Fruit fly (Drosophila melanogaster) whole organism, embryonic: Measurements from ENCODE around the gene Tps1.
A peak's percentile ranks its signal among the peaks of the same experiment; 100 is the strongest.

Source experiments
- Adf1 ChIP-seq: fragments of 200-800 bp; sonication (Bioruptor generic); IDR thresholded peaks from 2 replicates; pipeline ENCODE4 v1.3.6; 2022; ENCODE audit warnings: missing biosample characterization, missing genetic modification characterization
- Antp ChIP-seq: fragments of 200-800 bp; sonication (Bioruptor generic); optimal IDR thresholded peaks from 3 replicates; lab custom pipeline; 2016; ENCODE audit warnings: missing biosample characterization, missing genetic modification characterization
- BtbVII ChIP-seq: fragments of 200-800 bp; sonication (Bioruptor generic); optimal IDR thresholded peaks from 3 replicates; lab custom pipeline; 2017; ENCODE audit warnings: missing biosample characterization, mild to moderate bottlenecking, missing genetic modification characterization
- CG10565 ChIP-seq: fragments of 200-800 bp; sonication (Bioruptor generic); optimal IDR thresholded peaks from 3 replicates; lab custom pipeline; 2016; ENCODE audit warnings: missing biosample characterization, mild to moderate bottlenecking, missing genetic modification characterization
- CG11247 ChIP-seq: fragments of 200-800 bp; sonication (Bioruptor generic); IDR thresholded peaks from 2 replicates; pipeline ENCODE4 v1.3.6; 2022; ENCODE audit warnings: missing biosample characterization, missing genetic modification characterization
- CG11695 ChIP-seq: fragments of 200-800 bp; sonication (Bioruptor generic); IDR thresholded peaks from 3 replicates; pipeline ENCODE4 v1.3.6; 2022; ENCODE audit warnings: missing biosample characterization, missing genetic modification characterization
- CG12744 ChIP-seq: fragments of 200-800 bp; sonication (Bioruptor generic); optimal IDR thresholded peaks from 2 replicates; lab custom pipeline; 2016; ENCODE audit warnings: missing biosample characterization, missing genetic modification characterization
- CG13894 ChIP-seq: fragments of 200-800 bp; sonication (Bioruptor generic); optimal IDR thresholded peaks from 3 replicates; lab custom pipeline; 2018; ENCODE audit warnings: missing biosample characterization, mild to moderate bottlenecking, missing genetic modification characterization, moderate library complexity
- CG15073 ChIP-seq: fragments of 200-800 bp; sonication (Bioruptor generic); optimal IDR thresholded peaks from 2 replicates; lab custom pipeline; 2016; ENCODE audit warnings: missing biosample characterization, missing genetic modification characterization
- CG15696 ChIP-seq: fragments of 200-800 bp; sonication (Bioruptor generic); optimal IDR thresholded peaks from 2 replicates; lab custom pipeline; 2019; ENCODE audit warnings: missing biosample characterization, mild to moderate bottlenecking, missing genetic modification characterization, moderate library complexity
- CG17359 ChIP-seq: fragments of 200-800 bp; sonication (Bioruptor generic); optimal IDR thresholded peaks from 3 replicates; lab custom pipeline; 2018; ENCODE audit warnings: missing biosample characterization, mild to moderate bottlenecking, missing genetic modification characterization, moderate library complexity
- CG17385 ChIP-seq: fragments of 200-800 bp; sonication (Bioruptor generic); optimal IDR thresholded peaks from 3 replicates; lab custom pipeline; 2018; ENCODE audit warnings: missing biosample characterization, mild to moderate bottlenecking, missing genetic modification characterization
- CG30403 ChIP-seq: fragments of 200-800 bp; sonication (Bioruptor generic); optimal IDR thresholded peaks from 3 replicates; lab custom pipeline; 2016; ENCODE audit warnings: missing biosample characterization, missing genetic modification characterization
- CG31365 ChIP-seq: fragments of 200-800 bp; sonication (Bioruptor generic); optimal IDR thresholded peaks from 2 replicates; lab custom pipeline; 2018; ENCODE audit warnings: missing biosample characterization, mild to moderate bottlenecking, missing genetic modification characterization
- CG4617 ChIP-seq: fragments of 200-800 bp; sonication (Bioruptor generic); optimal IDR thresholded peaks from 3 replicates; lab custom pipeline; 2016; ENCODE audit warnings: missing biosample characterization, missing genetic modification characterization, borderline replicate concordance
- CG6254 ChIP-seq: fragments of 200-800 bp; sonication (Bioruptor generic); optimal IDR thresholded peaks from 3 replicates; lab custom pipeline; 2017; ENCODE audit warnings: mild to moderate bottlenecking, missing biosample characterization, missing genetic modification reagents, missing genetic modification characterization
- CG7372 ChIP-seq: fragments of 200-800 bp; sonication (Bioruptor generic); IDR thresholded peaks from 2 replicates; pipeline ENCODE4 v1.3.6; 2022; ENCODE audit warnings: missing biosample characterization, missing genetic modification characterization
- CG8089 ChIP-seq: fragments of 200-800 bp; sonication (Bioruptor generic); optimal IDR thresholded peaks from 3 replicates; lab custom pipeline; 2016; ENCODE audit warnings: missing biosample characterization, missing genetic modification characterization
- CG8281 ChIP-seq: fragments of 200-800 bp; sonication (Bioruptor generic); optimal IDR thresholded peaks from 2 replicates; lab custom pipeline; 2018; ENCODE audit warnings: missing biosample characterization, mild to moderate bottlenecking, missing genetic modification characterization, moderate library complexity
- CG8924 ChIP-seq: fragments of 200-800 bp; optimal IDR thresholded peaks from 3 replicates; lab custom pipeline; 2019; ENCODE audit warnings: missing biosample characterization, mild to moderate bottlenecking, missing genetic modification characterization, moderate library complexity
- D ChIP-seq, 2 experiments: fragments of 200-800 bp in 1 of 2; fragments of >200 bp in 1 of 2; sonication (Bioruptor generic) in 1 of 2; optimal IDR thresholded peaks; 2 replicates in 1 of 2; 3 replicates in 1 of 2; lab custom pipeline; 2017; ENCODE audit warnings: mild to moderate bottlenecking in 1 of 2, missing biosample characterization in 1 of 2, missing genetic modification characterization in 1 of 2, missing genetic modification reagents in 1 of 2
- D19A ChIP-seq: fragments of 200-800 bp; optimal IDR thresholded peaks from 3 replicates; lab custom pipeline; 2019; ENCODE audit warnings: missing biosample characterization, mild to moderate bottlenecking, missing genetic modification characterization, moderate library complexity
- Fer1 ChIP-seq: fragments of 200-800 bp; sonication (Bioruptor generic); optimal IDR thresholded peaks from 2 replicates; lab custom pipeline; 2017; ENCODE audit warnings: missing biosample characterization, mild to moderate bottlenecking, missing genetic modification characterization
- HmgD ChIP-seq: fragments of 200-800 bp; sonication (Bioruptor generic); optimal IDR thresholded peaks from 3 replicates; lab custom pipeline; 2016; ENCODE audit warnings: missing biosample characterization, missing genetic modification characterization
- Lim3 ChIP-seq: fragments of 200-800 bp; sonication (Bioruptor generic); IDR thresholded peaks from 2 replicates; pipeline ENCODE4 v1.3.6; 2022; ENCODE audit warnings: missing biosample characterization, missing genetic modification characterization
- NFAT ChIP-seq: fragments of 200-800 bp; sonication (Bioruptor generic); IDR thresholded peaks from 2 replicates; pipeline ENCODE4 v1.3.6; 2022; ENCODE audit warnings: missing biosample characterization, missing genetic modification characterization
- Poxn ChIP-seq: fragments of 200-800 bp; sonication (Bioruptor generic); IDR thresholded peaks from 2 replicates; pipeline ENCODE4 v1.3.6; 2022; ENCODE audit warnings: missing biosample characterization, missing genetic modification characterization
- Sox102F ChIP-seq: fragments of 200-800 bp; sonication (Bioruptor generic); optimal IDR thresholded peaks from 2 replicates; lab custom pipeline; 2018; ENCODE audit warnings: missing biosample characterization, mild to moderate bottlenecking, missing genetic modification characterization, moderate library complexity
- Xbp1 ChIP-seq: fragments of 200-800 bp; sonication (Bioruptor generic); optimal IDR thresholded peaks from 3 replicates; lab custom pipeline; 2016; ENCODE audit warnings: missing biosample characterization, mild to moderate bottlenecking, missing genetic modification characterization
- ase ChIP-seq: fragments of 200-800 bp; sonication (Bioruptor generic); IDR thresholded peaks from 3 replicates; pipeline ENCODE4 v1.3.6; 2022; ENCODE audit warnings: missing biosample characterization, missing genetic modification characterization
- ato ChIP-seq: fragments of 200-800 bp; sonication (Bioruptor generic); IDR thresholded peaks from 2 replicates; pipeline ENCODE4 v1.3.6; 2022; ENCODE audit warnings: missing biosample characterization, missing genetic modification characterization; ENCODE audit not compliant: partially characterized antibody
- crp ChIP-seq, 2 experiments: fragments of 200-800 bp; sonication (Bioruptor generic); optimal IDR thresholded peaks; 2 replicates in 1 of 2; 3 replicates in 1 of 2; lab custom pipeline; 2017; ENCODE audit warnings: missing biosample characterization in 2 of 2, missing genetic modification characterization in 2 of 2, mild to moderate bottlenecking in 1 of 2, moderate library complexity in 1 of 2
- dati ChIP-seq: fragments of 200-800 bp; sonication (Bioruptor generic); IDR thresholded peaks from 2 replicates; pipeline ENCODE4 v1.3.6; 2022; ENCODE audit warnings: missing biosample characterization, missing genetic modification characterization
- fd64A ChIP-seq: fragments of 200-800 bp; sonication (Bioruptor generic); optimal IDR thresholded peaks from 3 replicates; lab custom pipeline; 2018; ENCODE audit warnings: missing biosample characterization, mild to moderate bottlenecking, missing genetic modification characterization
- fd96Cb ChIP-seq: fragments of 200-800 bp; sonication (Bioruptor generic); optimal IDR thresholded peaks from 2 replicates; lab custom pipeline; 2018; ENCODE audit warnings: missing biosample characterization, mild to moderate bottlenecking, missing genetic modification characterization, moderate library complexity
- fu2 ChIP-seq: fragments of 200-800 bp; sonication (Bioruptor generic); optimal IDR thresholded peaks from 2 replicates; lab custom pipeline; 2016; ENCODE audit warnings: missing biosample characterization, missing genetic modification characterization
- gcm2 ChIP-seq: fragments of 200-800 bp; sonication (Bioruptor generic); optimal IDR thresholded peaks from 2 replicates; lab custom pipeline; 2016; ENCODE audit warnings: missing biosample characterization, missing genetic modification characterization
- grn ChIP-seq: fragments of 200-800 bp; sonication (Bioruptor generic); optimal IDR thresholded peaks from 3 replicates; lab custom pipeline; 2017; ENCODE audit warnings: missing biosample characterization, missing genetic modification characterization
- mirr ChIP-seq: fragments of 200-800 bp; sonication (Bioruptor generic); optimal IDR thresholded peaks from 3 replicates; lab custom pipeline; 2018; ENCODE audit warnings: missing biosample characterization, mild to moderate bottlenecking, missing genetic modification characterization
- mld ChIP-seq: fragments of 200-800 bp; sonication (Bioruptor generic); IDR thresholded peaks from 3 replicates; pipeline ENCODE4 v1.3.6; 2022; ENCODE audit warnings: missing biosample characterization, missing genetic modification characterization; ENCODE audit not compliant: partially characterized antibody
- pan ChIP-seq, 4 experiments: fragments of >200 bp in 3 of 4; fragments of 200-800 bp in 1 of 4; sonication (Bioruptor generic) in 1 of 4; optimal IDR thresholded peaks in 3 of 4; IDR thresholded peaks in 1 of 4; 2 replicates each; pipeline versions ENCODE4 v1.3.6 to Lab custom; 2017 to 2022; ENCODE audit warnings: missing biosample characterization in 2 of 4, missing genetic modification characterization in 2 of 4, mixed read lengths in 1 of 4
- psq ChIP-seq: fragments of 200-800 bp; sonication (Bioruptor generic); optimal IDR thresholded peaks from 2 replicates; lab custom pipeline; 2017; ENCODE audit warnings: missing biosample characterization, missing genetic modification characterization
- slou ChIP-seq: fragments of 200-800 bp; sonication (Bioruptor generic); optimal IDR thresholded peaks from 3 replicates; lab custom pipeline; 2016; ENCODE audit warnings: missing biosample characterization, missing genetic modification characterization
- so ChIP-seq: fragments of 200-800 bp; sonication (Bioruptor generic); IDR thresholded peaks from 3 replicates; pipeline ENCODE4 v1.3.6; 2022; ENCODE audit warnings: missing biosample characterization, missing genetic modification characterization
- tin ChIP-seq: fragments of 200-800 bp; sonication (Bioruptor generic); optimal IDR thresholded peaks from 3 replicates; lab custom pipeline; 2016; ENCODE audit warnings: missing biosample characterization, missing genetic modification characterization
- trem ChIP-seq: fragments of 200-800 bp; optimal IDR thresholded peaks from 3 replicates; lab custom pipeline; 2019; ENCODE audit warnings: missing biosample characterization, mild to moderate bottlenecking, missing genetic modification characterization, moderate library complexity
- trh ChIP-seq: fragments of 200-800 bp; sonication (Bioruptor generic); optimal IDR thresholded peaks from 2 replicates; lab custom pipeline; 2016; ENCODE audit warnings: missing biosample characterization, missing genetic modification characterization
- zen2 ChIP-seq: fragments of 200-800 bp; sonication (Bioruptor generic); IDR thresholded peaks from 3 replicates; pipeline ENCODE4 v1.3.6; 2022; ENCODE audit warnings: missing biosample characterization, missing genetic modification characterization; ENCODE audit not compliant: partially characterized antibody
- zfh1 ChIP-seq: fragments of 200-800 bp; sonication (Bioruptor generic); IDR thresholded peaks from 3 replicates; pipeline ENCODE4 v1.3.6; 2022; ENCODE audit warnings: missing biosample characterization, missing genetic modification characterization

Tps1 gene

dm6 chr2L:4371516-4372136, 16.5 kb upstream of the Tps1 start (continued):
- no peak for TF ChIP-seq fd64A
- no peak for TF ChIP-seq ase (GFP tag; lab: Robert Waterston, UW)
- peak; percentile 19 for TF ChIP-seq CG31365 (tag; lab: Kevin White, UChicago)
- TF ChIP-seq so: no peak
- no peak for TF ChIP-seq CG7372
- TF ChIP-seq CG8924 (tag; lab: Kevin White, UChicago): peak; percentile 77
- TF ChIP-seq D (optimal IDR thresholded peaks at IDR 0.05; lab: Kevin White, UChicago): peak; percentile 77
- peak; percentile 75 for TF ChIP-seq D (GFP tag; optimal IDR thresholded peaks at IDR 0.05; lab: Kevin White, UChicago)
- TF ChIP-seq tin (GFP tag; lab: Kevin White, UChicago): peak; percentile 51
- TF ChIP-seq CG17385 (GFP tag; lab: Kevin White, UChicago): peak; percentile 62
- TF ChIP-seq slou (GFP tag; lab: Kevin White, UChicago): no peak
- TF ChIP-seq Xbp1 (GFP tag; lab: Kevin White, UChicago): peak; percentile 42
- TF ChIP-seq mld (GFP tag; lab: Robert Waterston, UW): no peak
- TF ChIP-seq zen2 (GFP tag; lab: Robert Waterston, UW): no peak
- TF ChIP-seq gcm2 (GFP tag; lab: Kevin White, UChicago): no peak
- no peak for TF ChIP-seq CG10565
- TF ChIP-seq CG8089 (GFP tag; lab: Kevin White, UChicago): no peak
- TF ChIP-seq CG11695: peak; percentile 33; the same call in 1 of the 3 replicates
- peak; percentile 41 for TF ChIP-seq BtbVII
- TF ChIP-seq mirr (GFP tag; lab: Kevin White, UChicago): peak; percentile 5
- no peak for TF ChIP-seq CG15073 (GFP tag; lab: Kevin White, UChicago)
- TF ChIP-seq zfh1 (GFP tag; lab: Robert Waterston, UW): peak; percentile 18; the same call in 1 of the 3 replicates
- no peak for TF ChIP-seq CG13894 (tag; lab: Kevin White, UChicago)
- TF ChIP-seq ato (GFP tag; lab: Robert Waterston, UW): no peak
- TF ChIP-seq psq (GFP tag; lab: Kevin White, UChicago): no peak
- peak; percentile 4 for TF ChIP-seq CG8281
- no peak for TF ChIP-seq Lim3 (GFP tag; lab: Robert Waterston, UW)
- TF ChIP-seq CG11247 (GFP tag; lab: Robert Waterston, UW): no peak
- TF ChIP-seq crp (GFP tag; optimal IDR thresholded peaks at IDR 0.05; lab: Kevin White, UChicago): no peak
- TF ChIP-seq Fer1 (GFP tag; lab: Kevin White, UChicago): peak; percentile 13
- peak; percentile 92 for TF ChIP-seq CG15696 (tag; lab: Kevin White, UChicago)
- no peak for TF ChIP-seq pan (optimal IDR thresholded peaks at IDR 0.05; lab: Kevin White, UChicago)
- TF ChIP-seq pan (GFP tag; optimal IDR thresholded peaks at IDR 0.05 in 1 of 2, IDR thresholded peaks at IDR 0.05 in 1 of 2): peak in 1 of 2 experiments; percentile 58
- TF ChIP-seq CG6254: peak; percentile 14
- TF ChIP-seq CG12744 (GFP tag; lab: Kevin White, UChicago): peak; percentile 17
- peak; percentile 46 for TF ChIP-seq CG17359 (tag; lab: Kevin White, UChicago)
- peak; percentile 53 for TF ChIP-seq Sox102F (GFP tag; lab: Kevin White, UChicago)
- TF ChIP-seq Poxn (GFP tag; lab: Robert Waterston, UW): no peak
- no peak for TF ChIP-seq CG4617 (GFP tag; lab: Kevin White, UChicago)
- TF ChIP-seq HmgD (GFP tag; lab: Kevin White, UChicago): peak; percentile 33
- TF ChIP-seq NFAT (GFP tag; lab: Robert Waterston, UW): no peak
- no peak for TF ChIP-seq trh (GFP tag; lab: Kevin White, UChicago)
- TF ChIP-seq fd96Cb (tag; lab: Kevin White, UChicago): peak; percentile 74
- no peak for TF ChIP-seq grn (GFP tag; lab: Kevin White, UChicago)
- TF ChIP-seq dati (GFP tag; lab: Robert Waterston, UW): no peak
- TF ChIP-seq D19A (tag; lab: Kevin White, UChicago): peak; percentile 82
- peak; percentile 63 for TF ChIP-seq CG30403 (GFP tag; lab: Kevin White, UChicago)
- no peak for TF ChIP-seq fu2 (GFP tag; lab: Kevin White, UChicago)
- 0 out of 2 replicates have a peak, but pooled peaks have one; percentile 25 for TF ChIP-seq Adf1
- no peak for TF ChIP-seq Antp (GFP tag; lab: Kevin White, UChicago)
- peak; percentile 82 for TF ChIP-seq trem (tag; lab: Kevin White, UChicago)
